Worm (Caenorhabditis elegans): ENCODE results near the gene Y46G5A.39.

- TF ChIP-seq tbx-37 (GFP tag; conservative IDR thresholded peaks at IDR 0.05) (no peak), ama-1 (optimal IDR thresholded peaks at IDR 0.05) (no peak), tbx-11 (GFP tag; IDR thresholded peaks at IDR 0.05) (no peak), tra-4 (tag; optimal IDR thresholded peaks at IDR 0.05) (no peak), flt-1 (GFP tag; IDR thresholded peaks at IDR 0.05) (no peak)
Observed at ce11 chrII:12764476-12764875, 10.9 kb upstream of the Y46G5A.39 start.
